Worm (Caenorhabditis elegans) whole organism, L4/young adult: ENCODE measurements around the gene F58H1.7.

ENCODE experiments used
- dao-5 ChIP-seq: sonication (generic microtip); optimal IDR thresholded peaks from 2 replicates; lab custom pipeline; 2016; ENCODE audit warnings: missing genotype, missing genetic modification characterization, moderate library complexity, missing compliant biosample characterization
- him-1 ChIP-seq: sonication (generic microtip); optimal IDR thresholded peaks from 2 replicates; lab custom pipeline; 2016; ENCODE audit warnings: missing genotype, missing genetic modification reagents, missing genetic modification characterization, missing compliant biosample characterization

ce11 chrV:11953621-11954020 lies 11.0 kb downstream of the F58H1.7 start:
- TF ChIP-seq him-1 (tag; lab: Kevin White, UChicago): no peak
- TF ChIP-seq dao-5: no peak
